Fruit fly (Drosophila melanogaster) whole organism, embryonic: ENCODE data around the gene pnt.
A peak's percentile ranks its signal among the peaks of the same experiment; 100 is the strongest.

Source experiments
- Aef1 ChIP-seq: fragments of 200-800 bp; sonication (Bioruptor generic); IDR thresholded peaks from 3 replicates; pipeline ENCODE4 v1.3.6; 2022; ENCODE audit warnings: missing biosample characterization, missing genetic modification characterization
- CG10209 ChIP-seq: fragments of 200-800 bp; sonication (Bioruptor generic); optimal IDR thresholded peaks from 3 replicates; lab custom pipeline; 2017; ENCODE audit warnings: missing biosample characterization, mild to moderate bottlenecking, missing genetic modification characterization, missing genetic modification reagents
- CG11504 ChIP-seq: fragments of 200-800 bp; sonication (Bioruptor generic); optimal IDR thresholded peaks from 3 replicates; lab custom pipeline; 2019; ENCODE audit warnings: missing biosample characterization, mild to moderate bottlenecking, missing genetic modification characterization, moderate library complexity
- CG1233 ChIP-seq: fragments of 200-800 bp; sonication (Bioruptor generic); optimal IDR thresholded peaks from 4 replicates; lab custom pipeline; 2018; ENCODE audit warnings: missing biosample characterization, mild to moderate bottlenecking, missing genetic modification characterization
- CG15011 ChIP-seq: fragments of 200-800 bp; sonication (Bioruptor generic); optimal IDR thresholded peaks from 3 replicates; lab custom pipeline; 2018; ENCODE audit warnings: missing biosample characterization, mild to moderate bottlenecking, missing genetic modification characterization
- CG15601 ChIP-seq: fragments of 200-800 bp; sonication (Bioruptor generic); optimal IDR thresholded peaks from 3 replicates; lab custom pipeline; 2019; ENCODE audit warnings: missing biosample characterization, mild to moderate bottlenecking, missing genetic modification characterization, moderate library complexity
- CG15696 ChIP-seq: fragments of 200-800 bp; sonication (Bioruptor generic); optimal IDR thresholded peaks from 2 replicates; lab custom pipeline; 2019; ENCODE audit warnings: missing biosample characterization, mild to moderate bottlenecking, missing genetic modification characterization, moderate library complexity
- CG1602 ChIP-seq: fragments of 200-800 bp; sonication (Bioruptor generic); optimal IDR thresholded peaks from 3 replicates; lab custom pipeline; 2016; ENCODE audit warnings: missing biosample characterization, missing genetic modification characterization
- CG17385 ChIP-seq: fragments of 200-800 bp; sonication (Bioruptor generic); optimal IDR thresholded peaks from 3 replicates; lab custom pipeline; 2018; ENCODE audit warnings: missing biosample characterization, mild to moderate bottlenecking, missing genetic modification characterization
- CG33213 ChIP-seq: fragments of 200-800 bp; sonication (Bioruptor generic); optimal IDR thresholded peaks from 3 replicates; lab custom pipeline; 2016; ENCODE audit warnings: missing biosample characterization, missing genetic modification characterization
- CG3726 ChIP-seq: fragments of 200-800 bp; sonication (Bioruptor generic); IDR thresholded peaks from 3 replicates; pipeline ENCODE4, ENCODE4 v1.3.6; 2022; ENCODE audit warnings: missing biosample characterization, missing genetic modification characterization
- CG4820 ChIP-seq: fragments of 200-800 bp; sonication (Bioruptor generic); optimal IDR thresholded peaks from 3 replicates; lab custom pipeline; 2016; ENCODE audit warnings: missing biosample characterization, missing genetic modification characterization
- CG5245 ChIP-seq: fragments of 200-800 bp; sonication (Bioruptor generic); optimal IDR thresholded peaks from 3 replicates; lab custom pipeline; 2016; ENCODE audit warnings: missing biosample characterization, missing genetic modification characterization
- CG8359 ChIP-seq: fragments of 200-800 bp; sonication (Bioruptor generic); optimal IDR thresholded peaks from 2 replicates; lab custom pipeline; 2017; ENCODE audit warnings: missing biosample characterization, mild to moderate bottlenecking, missing genetic modification characterization, borderline replicate concordance
- CG8388 ChIP-seq: fragments of 200-800 bp; sonication (Bioruptor generic); optimal IDR thresholded peaks from 2 replicates; lab custom pipeline; 2019; ENCODE audit warnings: missing biosample characterization, mild to moderate bottlenecking, missing genetic modification characterization, moderate library complexity
- CG8765 ChIP-seq: fragments of 200-800 bp; sonication (Bioruptor generic); IDR thresholded peaks from 2 replicates; pipeline ENCODE4 v1.3.6; 2022; ENCODE audit warnings: missing biosample characterization, missing genetic modification characterization
- Chrac-16 ChIP-seq: fragments of 200-800 bp; sonication (Bioruptor generic); optimal IDR thresholded peaks from 3 replicates; lab custom pipeline; 2016; ENCODE audit warnings: missing biosample characterization, missing genetic modification characterization
- D19A ChIP-seq: fragments of 200-800 bp; optimal IDR thresholded peaks from 3 replicates; lab custom pipeline; 2019; ENCODE audit warnings: missing biosample characterization, mild to moderate bottlenecking, missing genetic modification characterization, moderate library complexity
- Deaf1 ChIP-seq: fragments of 200-800 bp; optimal IDR thresholded peaks from 3 replicates; lab custom pipeline; 2019; ENCODE audit warnings: missing biosample characterization, mild to moderate bottlenecking, missing genetic modification characterization, moderate library complexity
- Eip74EF ChIP-seq, 2 experiments: fragments of 200-800 bp in 1 of 2; fragments of >200 bp in 1 of 2; sonication (Bioruptor generic) in 1 of 2; optimal IDR thresholded peaks; 2 replicates each; lab custom pipeline; 2017 to 2019; ENCODE audit warnings: missing biosample characterization in 2 of 2, missing genetic modification characterization in 2 of 2, mild to moderate bottlenecking in 1 of 2, moderate library complexity in 1 of 2
- Ets65A ChIP-seq: fragments of 200-800 bp; sonication (Bioruptor generic); peaks from one replicate; lab custom pipeline; 2016; ENCODE audit warnings: missing biosample characterization, missing genetic modification characterization
- HLHmδ ChIP-seq: fragments of 200-800 bp; sonication (Bioruptor generic); optimal IDR thresholded peaks from 2 replicates; lab custom pipeline; 2018; ENCODE audit warnings: missing biosample characterization, mild to moderate bottlenecking, missing genetic modification characterization, moderate library complexity
- Lhr ChIP-seq: fragments of 200-800 bp; sonication (Bioruptor generic); optimal IDR thresholded peaks from 3 replicates; lab custom pipeline; 2017; ENCODE audit warnings: mild to moderate bottlenecking, missing biosample characterization, missing genetic modification reagents, missing genetic modification characterization
- Med ChIP-seq: fragments of 200-800 bp; sonication (Bioruptor generic); peaks from one replicate; lab custom pipeline; 2016; ENCODE audit warnings: missing biosample characterization, missing genetic modification characterization, mild to moderate bottlenecking, inconsistent platforms, moderate library complexity
- Mes4 ChIP-seq: fragments of 200-800 bp; sonication (Bioruptor generic); optimal IDR thresholded peaks from 2 replicates; lab custom pipeline; 2016; ENCODE audit warnings: missing biosample characterization, missing genetic modification characterization
- PHDP ChIP-seq: fragments of 200-800 bp; sonication (Bioruptor generic); optimal IDR thresholded peaks from 3 replicates; lab custom pipeline; 2018; ENCODE audit warnings: missing biosample characterization, mild to moderate bottlenecking, missing genetic modification characterization, moderate library complexity
- Pdp1 ChIP-seq, 2 experiments: fragments of 200-800 bp; sonication (Bioruptor generic); optimal IDR thresholded peaks; 3 replicates each; lab custom pipeline; 2016; ENCODE audit warnings: missing biosample characterization in 2 of 2, missing genetic modification characterization in 2 of 2, mild to moderate bottlenecking in 1 of 2, moderate library complexity in 1 of 2
- Scr ChIP-seq: fragments of 200-800 bp; sonication (Bioruptor generic); IDR thresholded peaks from 2 replicates; pipeline ENCODE4 v1.3.6; 2022; ENCODE audit warnings: missing biosample characterization, missing genetic modification characterization; ENCODE audit not compliant: partially characterized antibody
- Trl ChIP-seq, 3 experiments: fragments of >200 bp in 2 of 3; fragments of 200-800 bp in 1 of 3; sonication (Bioruptor generic) in 1 of 3; optimal IDR thresholded peaks; 2 replicates in 1 of 3; 3 replicates in 2 of 3; lab custom pipeline; 2016 to 2017; ENCODE audit warnings: missing biosample characterization in 1 of 3, missing genetic modification characterization in 1 of 3
- abd-A ChIP-seq: fragments of 200-800 bp; sonication (Bioruptor generic); optimal IDR thresholded peaks from 3 replicates; lab custom pipeline; 2019; ENCODE audit warnings: missing biosample characterization, mild to moderate bottlenecking, missing genetic modification characterization, moderate library complexity
- ara ChIP-seq: fragments of 200-800 bp; sonication (Bioruptor generic); IDR thresholded peaks from 2 replicates; pipeline ENCODE4 v1.3.6; 2022; ENCODE audit warnings: missing biosample characterization, missing genetic modification characterization
- bbx ChIP-seq: fragments of 200-800 bp; sonication (Bioruptor generic); IDR thresholded peaks from 2 replicates; pipeline ENCODE4 v1.3.6; 2022; ENCODE audit warnings: missing biosample characterization, missing genetic modification characterization; ENCODE audit not compliant: partially characterized antibody
- bsh ChIP-seq, 2 experiments: fragments of 200-800 bp; sonication (Bioruptor generic); optimal IDR thresholded peaks; 2 replicates each; lab custom pipeline; 2017 to 2018; ENCODE audit warnings: mild to moderate bottlenecking in 2 of 2, missing biosample characterization in 2 of 2, missing genetic modification characterization in 2 of 2, moderate library complexity in 1 of 2
- cas ChIP-seq: fragments of 200-800 bp; sonication (Bioruptor generic); IDR thresholded peaks from 2 replicates; pipeline ENCODE4 v1.3.6; 2022; ENCODE audit warnings: missing biosample characterization, missing genetic modification characterization
- caup ChIP-seq: fragments of 200-800 bp; sonication (Bioruptor generic); optimal IDR thresholded peaks from 3 replicates; lab custom pipeline; 2017; ENCODE audit warnings: missing biosample characterization, mild to moderate bottlenecking, missing genetic modification characterization, moderate library complexity; ENCODE audit not compliant: severe bottlenecking
- eve ChIP-seq, 2 experiments: fragments of >200 bp; optimal IDR thresholded peaks; 2 replicates each; lab custom pipeline; 2017; ENCODE audit warnings: missing biosample characterization in 2 of 2, missing genetic modification characterization in 2 of 2
- gce ChIP-seq: fragments of 200-800 bp; sonication (Bioruptor generic); IDR thresholded peaks from 3 replicates; pipeline ENCODE4 v1.3.6; 2022; ENCODE audit warnings: missing biosample characterization, missing genetic modification characterization
- gcm ChIP-seq: fragments of 200-800 bp; sonication (Bioruptor generic); optimal IDR thresholded peaks from 2 replicates; lab custom pipeline; 2019; ENCODE audit warnings: missing biosample characterization, mild to moderate bottlenecking, missing genetic modification characterization, moderate library complexity
- gro ChIP-seq: fragments of 200-800 bp; sonication (Bioruptor generic); optimal IDR thresholded peaks from 2 replicates; lab custom pipeline; 2016; ENCODE audit warnings: missing biosample characterization, missing genetic modification characterization
- gsb-n ChIP-seq: fragments of 200-800 bp; sonication (Bioruptor generic); optimal IDR thresholded peaks from 3 replicates; lab custom pipeline; 2018; ENCODE audit warnings: missing biosample characterization, mild to moderate bottlenecking, missing genetic modification characterization
- kni ChIP-seq: fragments of 200-800 bp; sonication (Bioruptor generic); optimal IDR thresholded peaks from 3 replicates; lab custom pipeline; 2017; ENCODE audit warnings: mild to moderate bottlenecking, missing biosample characterization, missing genetic modification reagents, missing genetic modification characterization
- prd ChIP-seq, 3 experiments: fragments of >200 bp in 2 of 3; fragments of 200-800 bp in 1 of 3; sonication (Bioruptor generic) in 1 of 3; optimal IDR thresholded peaks in 2 of 3; IDR thresholded peaks in 1 of 3; 2 replicates in 2 of 3; 3 replicates in 1 of 3; pipeline versions ENCODE4 v1.3.6 to Lab custom; 2017 to 2022; ENCODE audit warnings: missing biosample characterization in 1 of 3, missing genetic modification characterization in 1 of 3
- salm ChIP-seq: fragments of 200-800 bp; sonication (Bioruptor generic); optimal IDR thresholded peaks from 2 replicates; lab custom pipeline; 2018; ENCODE audit warnings: missing biosample characterization, mild to moderate bottlenecking, missing genetic modification characterization
- scrt ChIP-seq: fragments of 200-800 bp; sonication (Bioruptor generic); optimal IDR thresholded peaks from 2 replicates; lab custom pipeline; 2018; ENCODE audit warnings: missing biosample characterization, mild to moderate bottlenecking, missing genetic modification characterization, moderate library complexity
- stwl ChIP-seq: fragments of 200-800 bp; sonication (Bioruptor generic); optimal IDR thresholded peaks from 3 replicates; lab custom pipeline; 2018; ENCODE audit warnings: missing biosample characterization, mild to moderate bottlenecking, missing genetic modification characterization, moderate library complexity
- tll ChIP-seq, 2 experiments: fragments of 200-800 bp in 1 of 2; fragments of >200 bp in 1 of 2; sonication (Bioruptor generic) in 1 of 2; optimal IDR thresholded peaks; 2 replicates each; lab custom pipeline; 2017 to 2019; ENCODE audit warnings: missing biosample characterization in 2 of 2, missing genetic modification characterization in 2 of 2, mild to moderate bottlenecking in 1 of 2, moderate library complexity in 1 of 2

The pnt gene

dm6 chr3R:23345057-23345776, 750 bp downstream of the pnt start (continued):
- TF ChIP-seq eve (GFP tag; optimal IDR thresholded peaks at IDR 0.05; lab: Kevin White, UChicago) (no peak), CG33213 (GFP tag; lab: Kevin White, UChicago) (no peak), scrt (no peak), Chrac-16 (peak; percentile 45), Med (peak; percentile 47), prd (optimal IDR thresholded peaks at IDR 0.05; lab: Kevin White, UChicago) (no peak), prd (GFP tag; IDR thresholded peaks at IDR 0.05; lab: Robert Waterston, UW) (peak; percentile 53; the same call in 2 of the 3 replicates), Mes4 (GFP tag; lab: Kevin White, UChicago) (no peak), cas (GFP tag; lab: Robert Waterston, UW) (no peak), CG4820 (peak; percentile 29), Lhr (GFP tag; lab: Kevin White, UChicago) (peak; percentile 0), Eip74EF (GFP tag; optimal IDR thresholded peaks at IDR 0.05; lab: Kevin White, UChicago) (no peak), bsh (GFP tag; optimal IDR thresholded peaks at IDR 0.05; lab: Kevin White, UChicago) (peak; percentile 26 to 63), D19A (tag; lab: Kevin White, UChicago) (peak; percentile 61), kni (no peak), CG15696 (tag; lab: Kevin White, UChicago) (peak; percentile 82), CG1233 (peak; percentile 10), tll (GFP tag; optimal IDR thresholded peaks at IDR 0.05; lab: Kevin White, UChicago) (peak in 1 of 2 experiments; percentile 14), Trl (optimal IDR thresholded peaks at IDR 0.05; lab: Kevin White, UChicago) (peak in 1 of 2 experiments; percentile 13), Trl (GFP tag; optimal IDR thresholded peaks at IDR 0.05; lab: Kevin White, UChicago) (no peak), CG3726 (GFP tag; lab: Robert Waterston, UW) (no peak), caup (GFP tag; lab: Kevin White, UChicago) (no peak), gsb-n (tag; lab: Kevin White, UChicago) (peak; percentile 75), CG8765 (GFP tag; lab: Robert Waterston, UW) (peak; percentile 9; the same call in 1 of the 2 replicates), CG5245 (peak; percentile 5), Aef1 (GFP tag; lab: Robert Waterston, UW) (no peak), PHDP (tag; lab: Kevin White, UChicago) (peak; percentile 12), gro (no peak), Ets65A (GFP tag; lab: Kevin White, UChicago) (no peak), abd-A (tag; lab: Kevin White, UChicago) (no peak), bbx (GFP tag; lab: Robert Waterston, UW) (no peak), gcm (GFP tag; lab: Kevin White, UChicago) (peak; percentile 39), Pdp1 (GFP tag; optimal IDR thresholded peaks at IDR 0.05; lab: Kevin White, UChicago) (peak in 1 of 2 experiments; percentile 10), ara (GFP tag; lab: Robert Waterston, UW) (peak; percentile 67), Scr (no peak), salm (no peak), gce (GFP tag; lab: Robert Waterston, UW) (no peak; the same call in 2 of the 3 replicates), CG8359 (peak; percentile 44), stwl (peak; percentile 17), Deaf1 (tag; lab: Kevin White, UChicago) (peak; percentile 52), CG17385 (GFP tag; lab: Kevin White, UChicago) (peak; percentile 9), CG11504 (tag; lab: Kevin White, UChicago) (peak; percentile 40), CG15601 (tag; lab: Kevin White, UChicago) (peak; percentile 51), CG1602 (GFP tag; lab: Kevin White, UChicago) (peak; percentile 27), CG15011 (GFP tag; lab: Kevin White, UChicago) (no peak), CG10209 (GFP tag; lab: Kevin White, UChicago) (peak; percentile 9), HLHmδ (GFP tag; lab: Kevin White, UChicago) (no peak), CG8388 (peak; percentile 56)
